Worm (Caenorhabditis elegans): ENCODE measurements around the gene his-74.

Gene his-74

ce11 chrV:12683205-12683604 is 23.1 kb upstream of the his-74 start (continued):
- TF ChIP-seq snpc-4 (GFP tag; optimal IDR thresholded peaks at IDR 0.05) (no peak), snpc-4 (tag; optimal IDR thresholded peaks at IDR 0.05) (peak in 1 of 4 experiments; percentile 19), madf-6 (GFP tag; IDR thresholded peaks at IDR 0.05) (no peak), tbp1 (GFP tag; optimal IDR thresholded peaks at IDR 0.05) (peak; percentile 88), die-1 (tag; optimal IDR thresholded peaks at IDR 0.05) (no peak), lag-1 (GFP tag; IDR thresholded peaks at IDR 0.05) (no peak), pha-4 (tag; optimal IDR thresholded peaks at IDR 0.05) (no peak), dpff-1 (tag; optimal IDR thresholded peaks at IDR 0.05) (no peak), ceh-40 (GFP tag; IDR thresholded peaks at IDR 0.05) (0 out of 2 replicates have a peak, but pooled peaks have one; percentile 32), hrde-1 (tag; optimal IDR thresholded peaks at IDR 0.05; ENCODE audit: borderline replicate concordance) (no peak), rpc-1 (optimal IDR thresholded peaks at IDR 0.05) (peak; percentile 57), rpc-1 (tag; optimal IDR thresholded peaks at IDR 0.05) (peak; percentile 81), nhr-90 (tag; optimal IDR thresholded peaks at IDR 0.05) (no peak)

- no peak for TF ChIP-seq F39B2.1 (GFP tag; IDR thresholded peaks at IDR 0.05)
- TF ChIP-seq dpff-1 (tag; optimal IDR thresholded peaks at IDR 0.05): no peak
- TF ChIP-seq nfya-1 (tag; optimal IDR thresholded peaks at IDR 0.05; ENCODE audit: borderline replicate concordance, insufficient read depth): no peak
- no peak for TF ChIP-seq cebp-2 (GFP tag; IDR thresholded peaks at IDR 0.05)
- TF ChIP-seq snpc-1.3 (tag; optimal IDR thresholded peaks at IDR 0.05; ENCODE audit: insufficient read depth): no peak
- no peak for TF ChIP-seq snpc-4 (GFP tag; optimal IDR thresholded peaks at IDR 0.05)
- TF ChIP-seq snpc-4 (tag; optimal IDR thresholded peaks at IDR 0.05): no peak
- no peak for TF ChIP-seq fkh-3 (tag; optimal IDR thresholded peaks at IDR 0.05)
These were observed 19.7 kb upstream of the his-74 start, which contains the start of gene frpr-15 for ce11 chrV:12679807-12680206. frpr-15 (plus strand) TSS chrV:12680107.

DNA sequence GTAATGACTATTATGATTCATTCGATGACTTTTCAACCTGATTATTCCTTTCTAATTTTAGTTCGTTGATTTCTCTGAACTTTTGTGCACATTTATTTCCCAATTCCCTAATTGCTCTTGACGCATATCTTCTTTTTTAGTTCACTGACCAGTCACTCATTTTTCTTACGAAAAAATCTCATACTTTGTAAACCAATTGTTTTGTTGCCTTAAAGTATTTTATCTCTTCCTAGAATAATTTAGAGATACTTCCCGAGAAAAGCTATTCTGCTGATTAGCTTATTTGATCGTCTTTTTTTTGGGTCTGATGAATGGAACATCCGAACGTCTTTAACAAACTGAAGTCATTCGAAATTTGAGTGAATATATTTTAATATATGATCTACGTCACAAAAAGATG is 19.2 kb upstream of the his-74 start:
- TF ChIP-seq lin-54 (GFP tag; optimal IDR thresholded peaks at IDR 0.05): no peak
- no peak for TF ChIP-seq ceh-79 (tag; optimal IDR thresholded peaks at IDR 0.05)
- TF ChIP-seq unc-62 (GFP tag; optimal IDR thresholded peaks at IDR 0.05): no peak
- TF ChIP-seq nhr-120 (GFP tag; IDR thresholded peaks at IDR 0.05): no peak
- no peak for TF ChIP-seq ztf-6 (GFP tag; IDR thresholded peaks at IDR 0.05)
- TF ChIP-seq mes-4 (tag; optimal IDR thresholded peaks at IDR 0.05): no peak
- TF ChIP-seq F37B4.10 (GFP tag; IDR thresholded peaks at IDR 0.05): no peak
- TF ChIP-seq attf-3 (GFP tag; conservative IDR thresholded peaks at IDR 0.05): no peak
- TF ChIP-seq ceh-27 (GFP tag; optimal IDR thresholded peaks at IDR 0.05): no peak
- no peak for TF ChIP-seq rcor-1 (GFP tag; IDR thresholded peaks at IDR 0.05)
- TF ChIP-seq attf-6 (GFP tag; IDR thresholded peaks at IDR 0.05): no peak
- no peak for TF ChIP-seq tlf-1 (GFP tag; optimal IDR thresholded peaks at IDR 0.05)
- no peak for TF ChIP-seq nhr-80 (tag; optimal IDR thresholded peaks at IDR 0.05)
- no peak for TF ChIP-seq F49E8.2 (tag; optimal IDR thresholded peaks at IDR 0.05; ENCODE audit: insufficient read depth)
- TF ChIP-seq efl-1 (GFP tag; optimal IDR thresholded peaks at IDR 0.05): no peak
- TF ChIP-seq sdz-38 (tag; optimal IDR thresholded peaks at IDR 0.05): no peak
- no peak for TF ChIP-seq cebp-2 (GFP tag; IDR thresholded peaks at IDR 0.05)
- TF ChIP-seq him-1 (tag; optimal IDR thresholded peaks at IDR 0.05): no peak

DNA sequence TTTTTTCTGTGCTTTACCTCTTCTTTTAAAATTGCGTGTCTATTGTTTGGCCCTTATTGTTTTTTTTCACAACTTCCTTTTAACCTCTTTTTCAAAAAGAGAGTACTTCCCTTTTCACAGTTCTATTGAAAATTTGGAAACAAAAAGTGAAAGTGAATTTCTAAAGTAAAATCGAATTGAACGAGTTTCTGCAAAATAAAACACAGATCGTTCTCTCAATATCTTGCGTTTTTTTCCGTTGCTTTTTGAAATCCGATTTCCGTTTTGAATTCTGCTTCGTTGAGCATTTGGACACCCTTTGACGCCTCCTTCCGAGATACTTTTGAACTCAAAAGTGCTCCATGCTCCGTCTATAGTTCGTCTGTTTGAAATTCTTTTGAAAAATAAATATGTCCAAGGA is 16.2 kb upstream of the his-74 start:
- TF ChIP-seq nhr-90 (tag; optimal IDR thresholded peaks at IDR 0.05) (no peak), lsl-1 (GFP tag; optimal IDR thresholded peaks at IDR 0.05) (no peak), Y67H2A.10 (GFP tag; conservative IDR thresholded peaks at IDR 0.05) (no peak), B0336.3 (GFP tag; IDR thresholded peaks at IDR 0.05) (no peak)

Measured in whole organism, young adult.